Fruit fly (Drosophila melanogaster) whole organism, adult: ENCODE results near the gene Rbp1.

Source experiments
- CG12768 ChIP-seq: fragments of 200-800 bp; sonication (Bioruptor generic); optimal IDR thresholded peaks from 2 replicates; lab custom pipeline; 2017; ENCODE audit warnings: missing biosample characterization, missing genetic modification characterization, mild to moderate bottlenecking, moderate library complexity, missing genetic modification reagents
- CG1620 ChIP-seq: fragments of 200-800 bp; sonication (Bioruptor generic); optimal IDR thresholded peaks from 2 replicates; lab custom pipeline; 2016; ENCODE audit warnings: missing biosample characterization, missing genetic modification characterization
- Clk ChIP-seq: fragments of 200-800 bp; sonication (Bioruptor generic); optimal IDR thresholded peaks from 2 replicates; lab custom pipeline; 2017; ENCODE audit warnings: missing biosample characterization, missing genetic modification characterization
- Crg-1 ChIP-seq: fragments of 200-800 bp; sonication (Bioruptor generic); optimal IDR thresholded peaks from 2 replicates; lab custom pipeline; 2016; ENCODE audit warnings: missing biosample characterization, missing genetic modification characterization
- Hr96 ChIP-seq: fragments of 200-800 bp; sonication (Bioruptor generic); optimal IDR thresholded peaks from 2 replicates; lab custom pipeline; 2016; ENCODE audit warnings: missing biosample characterization, missing genetic modification characterization
- Mnt ChIP-seq: fragments of 200-800 bp; sonication (Bioruptor generic); optimal IDR thresholded peaks from 2 replicates; lab custom pipeline; 2016; ENCODE audit warnings: missing biosample characterization, mild to moderate bottlenecking, missing genetic modification characterization
- cic ChIP-seq: fragments of 200-800 bp; sonication (Bioruptor generic); optimal IDR thresholded peaks from 2 replicates; lab custom pipeline; 2017; ENCODE audit warnings: missing biosample characterization, mild to moderate bottlenecking, missing genetic modification characterization, moderate library complexity
- kay ChIP-seq: fragments of 200-800 bp; sonication (Bioruptor generic); peaks from one replicate; lab custom pipeline; 2016; ENCODE audit warnings: missing biosample characterization, missing genetic modification characterization, borderline replicate concordance
- ovo ChIP-seq: fragments of 200-800 bp; sonication (Bioruptor generic); optimal IDR thresholded peaks from 2 replicates; lab custom pipeline; 2016; ENCODE audit warnings: missing biosample characterization, missing genetic modification characterization
- pad ChIP-seq: fragments of 200-800 bp; sonication (Bioruptor generic); optimal IDR thresholded peaks from 3 replicates; lab custom pipeline; 2017; ENCODE audit warnings: missing biosample characterization, missing genetic modification characterization, mild to moderate bottlenecking, moderate library complexity, missing genetic modification reagents
- tj ChIP-seq: fragments of 200-800 bp; sonication (Bioruptor generic); optimal IDR thresholded peaks from 3 replicates; lab custom pipeline; 2017; ENCODE audit warnings: missing biosample characterization, mild to moderate bottlenecking, missing genetic modification characterization, moderate library complexity
- toe ChIP-seq: fragments of 200-800 bp; sonication (Bioruptor generic); optimal IDR thresholded peaks from 2 replicates; lab custom pipeline; 2016; ENCODE audit warnings: missing biosample characterization, missing genetic modification characterization

- TF ChIP-seq kay (GFP tag; lab: Kevin White, UChicago) = no peak
- TF ChIP-seq tj = no peak
- no peak for TF ChIP-seq Crg-1
- TF ChIP-seq Clk (GFP tag; lab: Kevin White, UChicago) = no peak
- TF ChIP-seq Hr96 (GFP tag; lab: Kevin White, UChicago) = no peak
- TF ChIP-seq cic (GFP tag; lab: Kevin White, UChicago) = no peak
- TF ChIP-seq toe (GFP tag; lab: Kevin White, UChicago) = no peak
- no peak for TF ChIP-seq CG1620 (GFP tag; lab: Kevin White, UChicago)
- TF ChIP-seq ovo = no peak
- no peak for TF ChIP-seq CG12768
- TF ChIP-seq pad (GFP tag; lab: Kevin White, UChicago) = no peak
- no peak for TF ChIP-seq Mnt
Observed at dm6 chr3R:10778151-10778550, 6.0 kb upstream of the Rbp1 start.
